Fruit fly (Drosophila melanogaster) whole organism, prepupa: ENCODE results near the gene Clc.

ENCODE experiments used
- Blimp-1 ChIP-seq: fragments of 200-800 bp; sonication (Bioruptor generic); optimal IDR thresholded peaks from 3 replicates; lab custom pipeline; 2017; ENCODE audit warnings: missing biosample characterization, missing genetic modification characterization, mild to moderate bottlenecking, moderate library complexity, missing genetic modification reagents
- CG10631 ChIP-seq: fragments of 200-800 bp; sonication (Bioruptor generic); optimal IDR thresholded peaks from 2 replicates; lab custom pipeline; 2016; ENCODE audit warnings: missing biosample characterization, missing genetic modification characterization
- CG11294 ChIP-seq: fragments of 200-800 bp; sonication (Bioruptor generic); IDR thresholded peaks from 2 replicates; pipeline ENCODE4 v1.3.6; 2022; ENCODE audit warnings: missing biosample characterization, missing genetic modification characterization
- CG11762 ChIP-seq: fragments of 200-800 bp; sonication (Bioruptor generic); optimal IDR thresholded peaks from 3 replicates; lab custom pipeline; 2016; ENCODE audit warnings: missing biosample characterization, missing genetic modification characterization; ENCODE audit not compliant: insufficient read depth
- CG15336 ChIP-seq: fragments of 200-800 bp; sonication (Bioruptor generic); IDR thresholded peaks from 2 replicates; pipeline ENCODE4 v1.3.6; 2022; ENCODE audit warnings: missing biosample characterization, missing genetic modification characterization
- CG1621 ChIP-seq: fragments of 200-800 bp; sonication (Bioruptor generic); optimal IDR thresholded peaks from 3 replicates; lab custom pipeline; 2018; ENCODE audit warnings: missing biosample characterization, mild to moderate bottlenecking, missing genetic modification characterization
- CG16779 ChIP-seq: fragments of 200-800 bp; sonication (Bioruptor generic); optimal IDR thresholded peaks from 3 replicates; lab custom pipeline; 2017; ENCODE audit warnings: missing biosample characterization, mild to moderate bottlenecking, missing genetic modification characterization
- CG3032 ChIP-seq: fragments of 200-800 bp; optimal IDR thresholded peaks from 2 replicates; lab custom pipeline; 2019; ENCODE audit warnings: missing biosample characterization, mild to moderate bottlenecking, missing genetic modification characterization, moderate library complexity
- CG32006 ChIP-seq: fragments of 200-800 bp; sonication (Bioruptor generic); optimal IDR thresholded peaks from 3 replicates; lab custom pipeline; 2017; ENCODE audit warnings: missing biosample characterization, mild to moderate bottlenecking, missing genetic modification characterization
- CG34406 ChIP-seq: fragments of 200-800 bp; sonication (Bioruptor generic); optimal IDR thresholded peaks from 3 replicates; lab custom pipeline; 2016; ENCODE audit warnings: missing biosample characterization, missing genetic modification characterization
- CG3919 ChIP-seq: fragments of 200-800 bp; sonication (Bioruptor generic); optimal IDR thresholded peaks from 3 replicates; lab custom pipeline; 2016; ENCODE audit warnings: missing biosample characterization, missing genetic modification characterization
- CG6163 ChIP-seq: fragments of 200-800 bp; sonication (Bioruptor generic); IDR thresholded peaks from 3 replicates; pipeline ENCODE4 v1.3.6; 2022; ENCODE audit warnings: missing biosample characterization, missing genetic modification characterization
- CG6276 ChIP-seq: fragments of 200-800 bp; sonication (Bioruptor generic); optimal IDR thresholded peaks from 2 replicates; lab custom pipeline; 2017; ENCODE audit warnings: missing biosample characterization, mild to moderate bottlenecking, missing genetic modification characterization
- CG6792 ChIP-seq: fragments of 200-800 bp; sonication (Bioruptor generic); optimal IDR thresholded peaks from 3 replicates; lab custom pipeline; 2016; ENCODE audit warnings: missing biosample characterization, missing genetic modification characterization
- CG8319 ChIP-seq: fragments of 200-800 bp; sonication (Bioruptor generic); optimal IDR thresholded peaks from 3 replicates; lab custom pipeline; 2016; ENCODE audit warnings: missing biosample characterization, missing genetic modification characterization
- CG9139 ChIP-seq: fragments of 200-800 bp; sonication (Bioruptor generic); optimal IDR thresholded peaks from 3 replicates; lab custom pipeline; 2017; ENCODE audit warnings: missing biosample characterization, mild to moderate bottlenecking, missing genetic modification characterization
- Eip75B ChIP-seq: fragments of 200-800 bp; sonication (Bioruptor generic); optimal IDR thresholded peaks from 3 replicates; lab custom pipeline; 2016; ENCODE audit warnings: missing biosample characterization, missing genetic modification characterization
- Eip93F ChIP-seq: fragments of 200-800 bp; sonication (Bioruptor generic); optimal IDR thresholded peaks from 2 replicates; lab custom pipeline; 2016; ENCODE audit warnings: missing biosample characterization, mild to moderate bottlenecking, missing genetic modification characterization
- Ets21C ChIP-seq: fragments of 200-800 bp; sonication (Bioruptor generic); optimal IDR thresholded peaks from 3 replicates; lab custom pipeline; 2016; ENCODE audit warnings: missing biosample characterization, missing genetic modification characterization
- Ets96B ChIP-seq: fragments of 200-800 bp; optimal IDR thresholded peaks from 2 replicates; lab custom pipeline; 2019; ENCODE audit warnings: missing biosample characterization, mild to moderate bottlenecking, missing genetic modification characterization, moderate library complexity
- Gug ChIP-seq: fragments of 200-800 bp; sonication (Bioruptor generic); IDR thresholded peaks from 2 replicates; pipeline ENCODE4 v1.3.6; 2022; ENCODE audit warnings: missing biosample characterization, missing genetic modification characterization
- Hr38 ChIP-seq: sonication (Bioruptor generic); optimal IDR thresholded peaks from 2 replicates; lab custom pipeline; 2016; ENCODE audit warnings: missing biosample characterization, missing genetic modification characterization
- Hr39 ChIP-seq: fragments of 200-800 bp; sonication (Bioruptor generic); optimal IDR thresholded peaks from 2 replicates; lab custom pipeline; 2016; ENCODE audit warnings: missing biosample characterization, missing genetic modification characterization
- Lpt ChIP-seq: fragments of 200-800 bp; sonication (Bioruptor generic); optimal IDR thresholded peaks from 3 replicates; lab custom pipeline; 2016; ENCODE audit warnings: missing biosample characterization, missing genetic modification characterization
- Met ChIP-seq: fragments of 200-800 bp; sonication (Bioruptor generic); optimal IDR thresholded peaks from 3 replicates; lab custom pipeline; 2016; ENCODE audit warnings: missing biosample characterization, missing genetic modification characterization
- Smox ChIP-seq: fragments of 200-800 bp; sonication (Bioruptor generic); optimal IDR thresholded peaks from 3 replicates; lab custom pipeline; 2016; ENCODE audit warnings: missing biosample characterization, missing genetic modification characterization
- Sox14 ChIP-seq: fragments of 200-800 bp; sonication (Bioruptor generic); optimal IDR thresholded peaks from 3 replicates; lab custom pipeline; 2016; ENCODE audit warnings: missing biosample characterization, missing genetic modification characterization
- achi ChIP-seq: fragments of 200-800 bp; sonication (Bioruptor generic); optimal IDR thresholded peaks from 3 replicates; lab custom pipeline; 2016; ENCODE audit warnings: missing biosample characterization, missing genetic modification characterization
- cyc ChIP-seq: fragments of 200-800 bp; sonication (Bioruptor generic); optimal IDR thresholded peaks from 3 replicates; lab custom pipeline; 2016; ENCODE audit warnings: missing biosample characterization, missing genetic modification characterization
- eg ChIP-seq: fragments of 200-800 bp; sonication (Bioruptor generic); IDR thresholded peaks from 3 replicates; pipeline ENCODE4 v1.3.6; 2022; ENCODE audit warnings: missing biosample characterization, missing genetic modification characterization
- fd59A ChIP-seq: fragments of 200-800 bp; sonication (Bioruptor generic); optimal IDR thresholded peaks from 2 replicates; lab custom pipeline; 2017; ENCODE audit warnings: missing biosample characterization, mild to moderate bottlenecking, missing genetic modification characterization, missing genetic modification reagents
- fd85E ChIP-seq: fragments of 200-800 bp; sonication (Bioruptor generic); optimal IDR thresholded peaks from 3 replicates; lab custom pipeline; 2016; ENCODE audit warnings: missing biosample characterization, missing genetic modification characterization
- fkh ChIP-seq: fragments of 200-800 bp; sonication (Bioruptor generic); optimal IDR thresholded peaks from 3 replicates; lab custom pipeline; 2017; ENCODE audit warnings: missing biosample characterization, mild to moderate bottlenecking, missing genetic modification characterization, moderate library complexity
- net ChIP-seq: fragments of 200-800 bp; sonication (Bioruptor generic); optimal IDR thresholded peaks from 3 replicates; lab custom pipeline; 2016; ENCODE audit warnings: missing biosample characterization, missing genetic modification characterization
- pdm3 ChIP-seq: fragments of 200-800 bp; sonication (Bioruptor generic); optimal IDR thresholded peaks from 3 replicates; lab custom pipeline; 2016; ENCODE audit warnings: missing biosample characterization, missing genetic modification characterization
- salr ChIP-seq, 2 experiments: fragments of 200-800 bp; sonication (Bioruptor generic); optimal IDR thresholded peaks; 3 replicates each; lab custom pipeline; 2016 to 2018; ENCODE audit warnings: missing biosample characterization in 2 of 2, missing genetic modification characterization in 2 of 2, mild to moderate bottlenecking in 1 of 2
- ss ChIP-seq, 2 experiments: fragments of 200-800 bp; sonication (Bioruptor generic); optimal IDR thresholded peaks; 2 replicates in 1 of 2; 3 replicates in 1 of 2; lab custom pipeline; 2017 to 2018; ENCODE audit warnings: mild to moderate bottlenecking in 2 of 2, missing biosample characterization in 2 of 2, missing genetic modification characterization in 2 of 2, moderate library complexity in 1 of 2
- svp ChIP-seq: fragments of 200-800 bp; sonication (Bioruptor generic); peaks from one replicate; lab custom pipeline; 2016; ENCODE audit warnings: missing biosample characterization, missing genetic modification characterization
- topi ChIP-seq: fragments of 200-800 bp; sonication (Bioruptor generic); optimal IDR thresholded peaks from 3 replicates; lab custom pipeline; 2016; ENCODE audit warnings: missing biosample characterization, missing genetic modification characterization
- vri ChIP-seq: fragments of 200-800 bp; sonication (Bioruptor generic); optimal IDR thresholded peaks from 3 replicates; lab custom pipeline; 2016; ENCODE audit warnings: missing biosample characterization, mild to moderate bottlenecking, missing genetic modification characterization

The Clc gene

dm6 chr3L:20195875-20196274, 45.0 kb upstream of the Clc start (continued):
- peak; percentile 62 for TF ChIP-seq CG8319
- peak; percentile 57 for TF ChIP-seq CG34406
- TF ChIP-seq CG6276 (GFP tag; lab: Kevin White, UChicago), result peak; percentile 83
- peak; percentile 62 for TF ChIP-seq CG9139 (GFP tag; lab: Kevin White, UChicago)
- peak; percentile 92 for TF ChIP-seq CG15336
- no peak for TF ChIP-seq Smox
- TF ChIP-seq CG6163 (GFP tag; lab: Robert Waterston, UW), result peak; percentile 92
- TF ChIP-seq fd59A, result peak; percentile 79
- peak; percentile 85 for TF ChIP-seq pdm3 (GFP tag; lab: Kevin White, UChicago)
- TF ChIP-seq Eip75B (GFP tag; lab: Kevin White, UChicago), result peak; percentile 87
- no peak for TF ChIP-seq Ets21C
- peak; percentile 93 for TF ChIP-seq CG32006
- TF ChIP-seq Lpt (GFP tag; lab: Kevin White, UChicago), result peak; percentile 86
- no peak for TF ChIP-seq Hr38 (GFP tag; lab: Kevin White, UChicago)
- TF ChIP-seq salr (GFP tag; optimal IDR thresholded peaks at IDR 0.05; lab: Kevin White, UChicago), result peak; percentile 76 to 82
- peak; percentile 88 for TF ChIP-seq Ets96B
- TF ChIP-seq vri, result no peak
- TF ChIP-seq achi (GFP tag; lab: Kevin White, UChicago), result peak; percentile 85
- peak; percentile 74 for TF ChIP-seq CG11294 (GFP tag; lab: Robert Waterston, UW)
- peak; percentile 88 for TF ChIP-seq CG10631 (GFP tag; lab: Kevin White, UChicago)
- TF ChIP-seq eg (GFP tag; lab: Robert Waterston, UW), result peak; percentile 91
- TF ChIP-seq CG1621, result peak; percentile 84
- no peak for TF ChIP-seq fd85E (GFP tag; lab: Kevin White, UChicago)
- TF ChIP-seq CG11762, result peak; percentile 72
- TF ChIP-seq cyc, result peak; percentile 11
- TF ChIP-seq ss (GFP tag; optimal IDR thresholded peaks at IDR 0.05; lab: Kevin White, UChicago), result peak; percentile 78 to 81

DNA sequence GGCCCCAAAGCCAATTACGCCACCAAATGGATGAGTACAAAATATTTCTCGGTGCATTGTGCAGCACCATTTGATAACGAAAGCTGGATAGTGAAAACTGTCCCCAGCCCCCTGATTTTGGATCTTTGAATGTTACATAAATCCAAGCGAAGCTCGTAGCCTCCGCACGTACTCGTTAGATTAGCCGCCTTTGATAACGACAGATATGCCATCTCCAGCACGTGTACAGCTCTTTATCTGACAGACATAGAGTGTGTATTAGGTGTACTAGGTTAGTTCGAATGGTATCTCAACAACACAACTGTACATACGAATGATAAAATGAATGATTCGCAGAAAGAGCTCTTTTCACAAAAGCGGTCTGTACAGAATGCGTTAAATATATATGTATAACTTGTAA, 44.5 kb upstream of the Clc start:
- TF ChIP-seq Blimp-1 (GFP tag; lab: Kevin White, UChicago), result no peak
- TF ChIP-seq CG3919 (GFP tag; lab: Kevin White, UChicago), result no peak
- TF ChIP-seq Smox, result no peak
- no peak for TF ChIP-seq Eip75B (GFP tag; lab: Kevin White, UChicago)
- no peak for TF ChIP-seq topi (GFP tag; lab: Kevin White, UChicago)
- TF ChIP-seq pdm3 (GFP tag; lab: Kevin White, UChicago), result no peak
- no peak for TF ChIP-seq CG6792 (GFP tag; lab: Kevin White, UChicago)
- no peak for TF ChIP-seq salr (GFP tag; optimal IDR thresholded peaks at IDR 0.05; lab: Kevin White, UChicago)
- no peak for TF ChIP-seq Hr39
- TF ChIP-seq CG11762, result no peak
- TF ChIP-seq fd85E (GFP tag; lab: Kevin White, UChicago), result no peak
- no peak for TF ChIP-seq CG6163 (GFP tag; lab: Robert Waterston, UW)
- no peak for TF ChIP-seq Met (GFP tag; lab: Kevin White, UChicago)
- no peak for TF ChIP-seq net (GFP tag; lab: Kevin White, UChicago)

DNA sequence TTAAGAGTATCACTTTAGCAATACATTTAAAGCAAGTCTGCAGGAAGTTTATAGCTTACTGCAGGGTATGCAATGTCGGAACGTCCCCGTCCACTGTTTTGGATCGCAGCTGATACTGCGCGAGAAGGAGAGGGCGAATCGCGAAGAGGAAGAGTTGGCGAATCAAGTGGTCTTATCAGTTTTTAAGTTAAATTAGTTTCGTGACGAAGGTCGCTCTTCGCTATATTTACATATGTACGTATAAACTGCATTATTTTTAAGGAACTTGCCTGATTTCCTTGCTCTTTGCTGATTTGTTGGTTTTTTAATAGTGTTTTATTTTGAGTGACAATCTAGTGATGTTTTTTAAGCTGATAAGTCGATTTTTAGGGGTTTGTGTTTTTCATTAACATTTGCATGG, 43.6 kb upstream of the Clc start:
- no peak for TF ChIP-seq CG15336
- TF ChIP-seq svp (GFP tag; lab: Kevin White, UChicago), result no peak
- TF ChIP-seq salr (GFP tag; optimal IDR thresholded peaks at IDR 0.05; lab: Kevin White, UChicago), result no peak
- TF ChIP-seq Eip75B (GFP tag; lab: Kevin White, UChicago), result no peak
- TF ChIP-seq Hr39, result peak; percentile 19
- no peak for TF ChIP-seq CG16779 (tag; lab: Kevin White, UChicago)
- no peak for TF ChIP-seq cyc
- TF ChIP-seq fd59A, result no peak
- TF ChIP-seq CG6792 (GFP tag; lab: Kevin White, UChicago), result no peak

DNA sequence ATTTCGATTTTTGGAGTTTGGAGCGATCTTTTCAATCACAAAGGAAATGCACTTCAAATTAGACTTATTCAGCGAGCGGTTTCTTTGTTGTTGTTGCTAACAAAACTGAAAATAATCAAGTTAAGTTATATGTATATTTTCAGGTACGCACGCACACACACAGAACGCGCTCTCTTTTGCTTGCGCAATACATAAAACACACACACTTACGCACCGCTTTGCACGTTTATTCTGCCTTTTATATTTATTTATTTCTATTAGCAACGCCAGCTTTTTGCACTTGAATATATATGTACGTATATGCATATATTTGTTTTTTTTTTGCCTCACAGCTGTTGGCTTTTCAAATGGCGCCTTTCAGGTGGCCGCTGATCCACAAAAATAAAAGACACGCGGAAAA, 43.2 kb upstream of the Clc start:
- no peak for TF ChIP-seq Sox14 (GFP tag; lab: Kevin White, UChicago)
- no peak for TF ChIP-seq Gug (GFP tag; lab: Robert Waterston, UW)
- TF ChIP-seq Eip93F (GFP tag; lab: Kevin White, UChicago), result peak; percentile 20
- TF ChIP-seq svp (GFP tag; lab: Kevin White, UChicago), result no peak
- TF ChIP-seq Ets96B, result no peak
- TF ChIP-seq CG3032 (tag; lab: Kevin White, UChicago), result no peak
- no peak for TF ChIP-seq CG32006
- TF ChIP-seq fkh (GFP tag; lab: Kevin White, UChicago), result peak; percentile 12
- TF ChIP-seq CG3919 (GFP tag; lab: Kevin White, UChicago), result no peak
- TF ChIP-seq CG6792 (GFP tag; lab: Kevin White, UChicago), result no peak
- TF ChIP-seq vri, result peak; percentile 43
- no peak for TF ChIP-seq CG1621
- TF ChIP-seq ss (GFP tag; optimal IDR thresholded peaks at IDR 0.05; lab: Kevin White, UChicago), result no peak
